Worm (Caenorhabditis elegans) whole organism, young adult: Measurements from ENCODE around the gene Y41E3.1.

Experiments used
- F52B5.7 ChIP-seq: sonication (generic microtip); optimal IDR thresholded peaks from 2 replicates; lab custom pipeline; 2016; ENCODE audit warnings: mild to moderate bottlenecking, missing genetic modification characterization, missing compliant biosample characterization
- Y53G8AR.9 ChIP-seq: fragments of 200-800 bp; sonication (Bioruptor generic); conservative IDR thresholded peaks from 2 replicates; pipeline ENCODE4 v1.3.6; 2022; ENCODE audit warnings: missing genetic modification reagents, missing genetic modification characterization, missing compliant biosample characterization
- atf-7 ChIP-seq: sonication (generic microtip); optimal IDR thresholded peaks from 2 replicates; lab custom pipeline; 2017; ENCODE audit warnings: mild to moderate bottlenecking, missing genetic modification characterization, missing compliant biosample characterization
- madf-3 ChIP-seq: fragments of 200-800 bp; sonication (Bioruptor generic); IDR thresholded peaks from 2 replicates; pipeline ENCODE4 v1.3.6; 2022; ENCODE audit warnings: missing genetic modification reagents, missing genetic modification characterization, missing compliant biosample characterization
- sea-2 ChIP-seq: fragments of 200-800 bp; sonication (Bioruptor generic); IDR thresholded peaks from 2 replicates; pipeline ENCODE4 v1.3.6; 2022; ENCODE audit warnings: missing genetic modification characterization, missing compliant biosample characterization
- snpc-1.3 ChIP-seq: sonication (generic microtip); optimal IDR thresholded peaks from 2 replicates; lab custom pipeline; 2017; ENCODE audit warnings: missing genetic modification characterization, mild to moderate bottlenecking, missing compliant biosample characterization, antibody characterized with exemption, moderate library complexity, missing genotype, missing genetic modification reagents; ENCODE audit not compliant: insufficient read depth
- snpc-3.4 ChIP-seq: sonication (generic microtip); optimal IDR thresholded peaks from 2 replicates; lab custom pipeline; 2017; ENCODE audit warnings: missing genetic modification characterization, mild to moderate bottlenecking, missing compliant biosample characterization, antibody characterized with exemption, moderate library complexity, missing genotype, missing genetic modification reagents
- zfh-2 ChIP-seq: fragments of 200-800 bp; sonication (Bioruptor generic); conservative IDR thresholded peaks from 2 replicates; pipeline ENCODE4 v1.3.6; 2022; ENCODE audit warnings: missing genetic modification reagents, missing genetic modification characterization, missing compliant biosample characterization

- TF ChIP-seq snpc-1.3 (tag; lab: Kevin White, UChicago), result no peak
- TF ChIP-seq Y53G8AR.9 (GFP tag; lab: Robert Waterston, UW), result no peak
- TF ChIP-seq zfh-2 (GFP tag; lab: Robert Waterston, UW), result no peak
- TF ChIP-seq sea-2 (GFP tag; lab: Robert Waterston, UW), result no peak
- TF ChIP-seq madf-3 (GFP tag; lab: Robert Waterston, UW), result no peak
- TF ChIP-seq atf-7 (tag; lab: Kevin White, UChicago), result no peak
- no peak for TF ChIP-seq F52B5.7
- no peak for TF ChIP-seq snpc-3.4 (tag; lab: Kevin White, UChicago)
These were observed 8.2 kb downstream of the Y41E3.1 start, which contains the start of gene Y41E3.22 for ce11 chrIV:14950468-14950867.
